Worm (Caenorhabditis elegans) whole organism, L4 larva: ENCODE data around the gene txt-13.

Experiments used
- F26F4.8 ChIP-seq: fragments of 200-800 bp; sonication (Bioruptor generic); conservative IDR thresholded peaks from 2 replicates; pipeline ENCODE4 v1.3.6; 2022; ENCODE audit warnings: missing genetic modification characterization, missing compliant biosample characterization
- T20F7.1 ChIP-seq: fragments of 200-800 bp; sonication (Bioruptor generic); optimal IDR thresholded peaks from 2 replicates; lab custom pipeline; 2018; ENCODE audit warnings: mild to moderate bottlenecking, missing genetic modification characterization, missing compliant biosample characterization
- ZK546.5 ChIP-seq, 2 experiments: sonication (generic microtip); optimal IDR thresholded peaks; 2 replicates each; lab custom pipeline; 2017; ENCODE audit warnings: missing biosample characterization in 2 of 2, missing genetic modification characterization in 2 of 2
- aly-2 ChIP-seq: sonication (generic microtip); optimal IDR thresholded peaks from 2 replicates; lab custom pipeline; 2018; ENCODE audit warnings: missing biosample characterization, missing genetic modification characterization
- arid-1 ChIP-seq: fragments of 200-800 bp; sonication (Bioruptor generic); conservative IDR thresholded peaks from 2 replicates; pipeline ENCODE4 v1.3.6; 2022; ENCODE audit warnings: missing genetic modification reagents, missing genetic modification characterization, missing compliant biosample characterization
- attf-4 ChIP-seq: sonication (generic microtip); optimal IDR thresholded peaks from 3 replicates; lab custom pipeline; 2017; ENCODE audit warnings: missing biosample characterization, missing genetic modification characterization
- ceh-32 ChIP-seq: sonication (generic microtip); optimal IDR thresholded peaks from 2 replicates; lab custom pipeline; 2016; ENCODE audit warnings: mild to moderate bottlenecking, missing genetic modification characterization, missing compliant biosample characterization; ENCODE audit not compliant: poor library complexity
- ceh-44 ChIP-seq: fragments of 200-800 bp; sonication (Bioruptor generic); IDR thresholded peaks from 2 replicates; pipeline ENCODE4 v1.3.6; 2022; ENCODE audit warnings: missing genetic modification reagents, missing genetic modification characterization, missing compliant biosample characterization
- ces-1 ChIP-seq: fragments of 150-350 bp; sonication (generic microtip); optimal IDR thresholded peaks from 4 replicates; lab custom pipeline; 2014; ENCODE audit warnings: missing biosample characterization, missing genetic modification reagents, missing genetic modification characterization
- cey-2 ChIP-seq: sonication (generic microtip); optimal IDR thresholded peaks from 3 replicates; lab custom pipeline; 2017; ENCODE audit warnings: missing genetic modification characterization, mild to moderate bottlenecking, missing compliant biosample characterization, antibody characterized with exemption, borderline replicate concordance; ENCODE audit not compliant: insufficient read depth
- daf-12 ChIP-seq: fragments of 150-350 bp; optimal IDR thresholded peaks from 2 replicates; lab custom pipeline; 2014; ENCODE audit warnings: missing biosample characterization, missing genetic modification reagents, missing genetic modification characterization
- daf-16 ChIP-seq, 3 experiments: sonication (generic microtip); optimal IDR thresholded peaks; 2 replicates each; lab custom pipeline; 2016 to 2017; ENCODE audit warnings: missing genetic modification characterization in 3 of 3, missing genetic modification reagents in 3 of 3, mild to moderate bottlenecking in 2 of 3, missing compliant biosample characterization in 2 of 3, missing biosample characterization in 1 of 3, moderate library complexity in 1 of 3
- daf-8 ChIP-seq: fragments of 200-800 bp; sonication (Bioruptor generic); IDR thresholded peaks from 2 replicates; pipeline ENCODE4 v1.3.6; 2022; ENCODE audit warnings: missing genetic modification characterization, missing compliant biosample characterization
- dpl-1 ChIP-seq: fragments of 150-350 bp; optimal IDR thresholded peaks from 2 replicates; lab custom pipeline; 2014; ENCODE audit warnings: missing biosample characterization, missing genetic modification reagents, missing genetic modification characterization
- duxl-1 ChIP-seq: sonication (generic microtip); optimal IDR thresholded peaks from 2 replicates; lab custom pipeline; 2016; ENCODE audit warnings: mild to moderate bottlenecking, missing genetic modification characterization, moderate library complexity, missing compliant biosample characterization; ENCODE audit not compliant: poor library complexity
- egl-43 ChIP-seq: fragments of 200-800 bp; sonication (Bioruptor generic); IDR thresholded peaks from 2 replicates; pipeline ENCODE4 v1.3.6; 2022; ENCODE audit warnings: missing genetic modification reagents, missing genetic modification characterization, missing compliant biosample characterization
- fos-1 ChIP-seq: fragments of 150-350 bp; optimal IDR thresholded peaks from 2 replicates; lab custom pipeline; 2014; ENCODE audit warnings: missing biosample characterization, missing genetic modification characterization
- hlh-30 ChIP-seq: sonication (generic microtip); optimal IDR thresholded peaks from 2 replicates; lab custom pipeline; 2017; ENCODE audit warnings: antibody characterized with exemption, mild to moderate bottlenecking, missing genetic modification characterization, missing compliant biosample characterization; ENCODE audit not compliant: insufficient read depth
- hmg-1.1 ChIP-seq: fragments of 200-800 bp; sonication (Bioruptor generic); IDR thresholded peaks from 2 replicates; pipeline ENCODE4 v1.3.6; 2022; ENCODE audit warnings: missing genetic modification reagents, missing genetic modification characterization, missing compliant biosample characterization
- lim-7 ChIP-seq: fragments of 200-800 bp; sonication (Bioruptor generic); IDR thresholded peaks from 2 replicates; pipeline ENCODE4 v1.3.6; 2022; ENCODE audit warnings: missing genetic modification characterization, missing compliant biosample characterization
- lin-1 ChIP-seq: fragments of 200-800 bp; sonication (Bioruptor generic); IDR thresholded peaks from 2 replicates; pipeline ENCODE4 v1.3.6; 2022; ENCODE audit warnings: missing genetic modification reagents, missing genetic modification characterization, missing compliant biosample characterization
- lin-13 ChIP-seq: fragments of 150-350 bp; optimal IDR thresholded peaks from 2 replicates; lab custom pipeline; 2014; ENCODE audit warnings: missing biosample characterization, missing genetic modification reagents, missing genetic modification characterization
- lin-15B ChIP-seq: fragments of 150-350 bp; sonication (generic microtip); optimal IDR thresholded peaks from 3 replicates; lab custom pipeline; 2014; ENCODE audit warnings: missing biosample characterization, missing genetic modification characterization
- lin-38 ChIP-seq: fragments of 200-800 bp; sonication (Bioruptor generic); IDR thresholded peaks from 2 replicates; pipeline ENCODE4 v1.3.6; 2022; ENCODE audit warnings: missing genetic modification reagents, missing genetic modification characterization, missing compliant biosample characterization
- lin-39 ChIP-seq: fragments of 150-350 bp; optimal IDR thresholded peaks from 2 replicates; lab custom pipeline; 2014; ENCODE audit warnings: missing biosample characterization, missing genetic modification reagents, missing genetic modification characterization
- lsy-2 ChIP-seq, 2 experiments: fragments of 150-350 bp in 1 of 2; sonication (generic microtip) in 1 of 2; optimal IDR thresholded peaks; 2 replicates each; lab custom pipeline; 2014 to 2017; ENCODE audit warnings: missing biosample characterization in 2 of 2, missing genetic modification characterization in 2 of 2
- madf-5 ChIP-seq, 2 experiments: fragments of 200-800 bp; sonication (Bioruptor generic); IDR thresholded peaks; 2 replicates each; pipeline ENCODE4 v1.3.6; 2022; ENCODE audit warnings: missing compliant biosample characterization in 2 of 2, missing genetic modification characterization in 2 of 2
- madf-9 ChIP-seq: fragments of 200-800 bp; sonication (Bioruptor generic); conservative IDR thresholded peaks from 2 replicates; pipeline ENCODE4 v1.3.6; 2022; ENCODE audit warnings: missing genetic modification reagents, missing genetic modification characterization, missing compliant biosample characterization
- mdl-1 ChIP-seq, 2 experiments: fragments of 150-350 bp in 1 of 2; sonication (generic microtip) in 1 of 2; optimal IDR thresholded peaks; 2 replicates each; lab custom pipeline; 2014 to 2017; ENCODE audit warnings: missing biosample characterization in 2 of 2, missing genetic modification characterization in 2 of 2
- mep-1 ChIP-seq: fragments of 150-350 bp; sonication (generic microtip); optimal IDR thresholded peaks from 3 replicates; lab custom pipeline; 2014; ENCODE audit warnings: missing biosample characterization, missing genetic modification characterization
- mxl-2 ChIP-seq: fragments of 200-800 bp; sonication (Bioruptor generic); conservative IDR thresholded peaks from 2 replicates; pipeline ENCODE4 v1.3.6; 2022; ENCODE audit warnings: missing genetic modification reagents, missing genetic modification characterization, missing compliant biosample characterization
- mxl-3 ChIP-seq: fragments of 200-800 bp; sonication (Bioruptor generic); optimal IDR thresholded peaks from 2 replicates; lab custom pipeline; 2018; ENCODE audit warnings: mild to moderate bottlenecking, missing genetic modification characterization, missing compliant biosample characterization
- nhr-102 ChIP-seq: sonication (generic microtip); optimal IDR thresholded peaks from 2 replicates; lab custom pipeline; 2016; ENCODE audit warnings: mild to moderate bottlenecking, missing genetic modification characterization, moderate library complexity, missing compliant biosample characterization
- nhr-11 ChIP-seq: fragments of 150-350 bp; optimal IDR thresholded peaks from 2 replicates; lab custom pipeline; 2014; ENCODE audit warnings: missing biosample characterization, missing genetic modification characterization
- nhr-41 ChIP-seq: fragments of 200-800 bp; sonication (Bioruptor generic); IDR thresholded peaks from 2 replicates; pipeline ENCODE4 v1.3.6; 2022; ENCODE audit warnings: missing genetic modification reagents, missing genetic modification characterization, missing compliant biosample characterization
- nhr-48 ChIP-seq: sonication (generic microtip); optimal IDR thresholded peaks from 2 replicates; lab custom pipeline; 2016; ENCODE audit warnings: mild to moderate bottlenecking, missing genetic modification characterization, missing compliant biosample characterization
- nhr-76 ChIP-seq: fragments of 150-350 bp; optimal IDR thresholded peaks from 2 replicates; lab custom pipeline; 2014; ENCODE audit warnings: missing biosample characterization, missing genetic modification characterization
- pqm-1 ChIP-seq: sonication (generic microtip); optimal IDR thresholded peaks from 2 replicates; lab custom pipeline; 2017; ENCODE audit warnings: missing biosample characterization, missing genetic modification characterization
- rbr-2 ChIP-seq: sonication (generic microtip); optimal IDR thresholded peaks from 2 replicates; lab custom pipeline; 2016; ENCODE audit warnings: missing genotype, missing genetic modification characterization, missing compliant biosample characterization
- skn-1 ChIP-seq: fragments of 150-350 bp; optimal IDR thresholded peaks from 2 replicates; lab custom pipeline; 2014; ENCODE audit warnings: missing biosample characterization, missing genetic modification characterization
- spr-3 ChIP-seq: fragments of 200-800 bp; sonication (Bioruptor generic); optimal IDR thresholded peaks from 2 replicates; lab custom pipeline; 2018; ENCODE audit warnings: mild to moderate bottlenecking, missing genetic modification characterization, missing compliant biosample characterization
- tra-1 ChIP-seq: fragments of 200-800 bp; sonication (Bioruptor generic); IDR thresholded peaks from 2 replicates; pipeline ENCODE4 v1.3.6; 2022; ENCODE audit warnings: missing genetic modification reagents, missing genetic modification characterization, missing compliant biosample characterization
- unc-39 ChIP-seq: sonication (generic microtip); optimal IDR thresholded peaks from 2 replicates; lab custom pipeline; 2017; ENCODE audit warnings: missing biosample characterization, missing genetic modification characterization
- zag-1 ChIP-seq: fragments of 150-350 bp; optimal IDR thresholded peaks from 2 replicates; lab custom pipeline; 2014; ENCODE audit warnings: missing biosample characterization, missing genetic modification characterization
- zfp-2 ChIP-seq: sonication (generic microtip); optimal IDR thresholded peaks from 2 replicates; lab custom pipeline; 2016; ENCODE audit warnings: mild to moderate bottlenecking, missing genetic modification characterization, missing compliant biosample characterization
- zfp-3 ChIP-seq: fragments of 200-800 bp; sonication (Bioruptor generic); conservative IDR thresholded peaks from 2 replicates; pipeline ENCODE4 v1.3.6; 2022; ENCODE audit warnings: missing genetic modification reagents, missing genetic modification characterization, missing compliant biosample characterization
- zip-11 ChIP-seq: fragments of 200-800 bp; sonication (Bioruptor generic); IDR thresholded peaks from 2 replicates; pipeline ENCODE4 v1.3.6; 2022; ENCODE audit warnings: missing genetic modification characterization, missing compliant biosample characterization
- ztf-11 ChIP-seq: fragments of 150-350 bp; optimal IDR thresholded peaks from 2 replicates; lab custom pipeline; 2014; ENCODE audit warnings: missing biosample characterization, missing genetic modification characterization

The txt-13 gene

DNA sequence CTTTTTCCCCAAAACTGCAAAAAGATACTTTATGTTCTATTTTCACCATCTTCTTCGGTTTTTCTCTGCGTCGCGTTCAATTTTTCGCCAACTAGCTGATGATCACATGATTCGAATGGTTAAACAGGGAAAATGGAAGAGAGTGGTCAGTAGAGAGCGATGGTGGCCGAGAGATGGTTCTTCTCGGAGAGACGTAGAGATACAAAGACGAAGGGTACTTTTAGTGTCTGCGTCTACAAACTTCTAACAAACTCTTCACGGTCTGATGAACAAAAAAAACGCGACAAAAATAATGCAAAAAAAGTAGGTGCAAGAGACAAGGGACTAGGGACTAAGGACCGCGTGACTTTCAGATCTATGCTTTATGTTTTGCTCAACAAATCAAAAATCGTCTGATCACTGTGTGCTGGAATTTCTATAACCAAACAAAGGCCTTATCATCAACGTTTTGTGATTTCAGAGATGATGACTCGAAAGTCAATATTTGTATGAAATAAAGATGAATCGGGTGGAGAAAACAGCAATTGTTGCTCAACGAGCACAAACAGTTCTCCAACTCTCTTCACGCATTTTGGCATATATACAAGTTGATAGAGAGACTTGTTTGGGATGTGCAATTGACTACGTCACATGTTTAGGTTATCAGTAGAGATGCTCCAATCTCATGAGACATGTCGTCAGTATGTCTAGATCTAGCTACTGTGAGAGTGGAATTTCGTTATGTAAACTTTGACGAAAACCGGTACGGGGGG is 18.2 kb upstream of the txt-13 start:
- TF ChIP-seq mxl-2 (0 out of 2 replicates have a peak, but pooled peaks have one; percentile 16), ZK546.5 (tag; optimal IDR thresholded peaks at IDR 0.05; lab: Kevin White, UChicago) (peak in 1 of 2 experiments; percentile 33), nhr-11 (tag; lab: Kevin White, UChicago) (peak; percentile 98), zfp-3 (GFP tag; lab: Robert Waterston, UW) (0 out of 2 replicates have a peak, but pooled peaks have one; percentile 42), hmg-1.1 (peak; percentile 80), spr-3 (GFP tag; lab: Kevin White, UChicago) (peak; percentile 26), dpl-1 (GFP tag; lab: Kevin White, UChicago) (peak; percentile 64), lin-38 (GFP tag; lab: Robert Waterston, UW) (peak; percentile 63), daf-16 (GFP tag; optimal IDR thresholded peaks at IDR 0.05; lab: Kevin White, UChicago) (peak in 1 of 2 experiments; percentile 79), daf-16 (tag; optimal IDR thresholded peaks at IDR 0.05; lab: Kevin White, UChicago) (peak; percentile 86), lin-1 (GFP tag; lab: Robert Waterston, UW) (peak; percentile 77; the same call in 1 of the 2 replicates), fos-1 (tag; lab: Kevin White, UChicago) (peak; percentile 66), madf-5 (GFP tag; IDR thresholded peaks at IDR 0.05; lab: Robert Waterston, UW) (no peak; a peak in 1 of 4 replicates), nhr-41 (GFP tag; lab: Robert Waterston, UW) (peak; percentile 24; the same call in 1 of the 2 replicates), madf-9 (peak; percentile 39), duxl-1 (tag; lab: Kevin White, UChicago) (peak; percentile 70), pqm-1 (tag; lab: Kevin White, UChicago) (no peak), ces-1 (GFP tag; lab: Kevin White, UChicago) (peak; percentile 63), rbr-2 (tag; lab: Kevin White, UChicago) (peak; percentile 83), tra-1 (GFP tag; lab: Robert Waterston, UW) (peak; percentile 82), nhr-48 (tag; lab: Kevin White, UChicago) (peak; percentile 95), lin-39 (tag; lab: Kevin White, UChicago) (no peak), lsy-2 (tag; optimal IDR thresholded peaks at IDR 0.05; lab: Kevin White, UChicago) (peak; percentile 76 to 92), unc-39 (tag; lab: Kevin White, UChicago) (no peak), arid-1 (GFP tag; lab: Robert Waterston, UW) (peak; percentile 28; the same call in 1 of the 2 replicates), mep-1 (tag; lab: Kevin White, UChicago) (peak; percentile 89), lim-7 (0 out of 2 replicates have a peak, but pooled peaks have one; percentile 18), skn-1 (tag; lab: Kevin White, UChicago) (no peak), nhr-102 (tag; lab: Kevin White, UChicago) (peak; percentile 72), egl-43 (GFP tag; lab: Robert Waterston, UW) (peak; percentile 77), zag-1 (peak; percentile 52), ztf-11 (tag; lab: Kevin White, UChicago) (no peak), ceh-44 (GFP tag; lab: Robert Waterston, UW) (no peak), lin-15B (no peak), ceh-32 (tag; lab: Kevin White, UChicago) (no peak), mdl-1 (tag; optimal IDR thresholded peaks at IDR 0.05; lab: Kevin White, UChicago) (peak; percentile 76 to 91), aly-2 (tag; lab: Kevin White, UChicago) (no peak), F26F4.8 (GFP tag; lab: Robert Waterston, UW) (no peak), daf-8 (GFP tag; lab: Robert Waterston, UW) (no peak), nhr-76 (peak; percentile 64), cey-2 (tag; lab: Kevin White, UChicago) (peak; percentile 57), hlh-30 (tag; lab: Kevin White, UChicago) (peak; percentile 99), attf-4 (tag; lab: Kevin White, UChicago) (no peak), daf-12 (no peak), lin-13 (GFP tag; lab: Kevin White, UChicago) (no peak), T20F7.1 (peak; percentile 67), mxl-3 (GFP tag; lab: Kevin White, UChicago) (peak; percentile 60), zip-11 (GFP tag; lab: Robert Waterston, UW) (no peak), zfp-2 (tag; lab: Kevin White, UChicago) (no peak)
